Fruit fly (Drosophila melanogaster) S2 (cell line): Measurements from ENCODE around the gene Ance-3.

ENCODE experiments used
- CG8478 ChIP-seq: fragments of >200 bp; optimal IDR thresholded peaks from 2 replicates; lab custom pipeline; 2018
- CTCF ChIP-seq, 2 experiments: fragments of >200 bp; optimal IDR thresholded peaks; 2 replicates each; lab custom pipeline; 2018

dm6 chr2L:13960399-13960798 is 45.9 kb downstream of the Ance-3 start:
- TF ChIP-seq CG8478 (no peak), CTCF (optimal IDR thresholded peaks at IDR 0.05; lab: Kevin White, UChicago) (no peak)
